Worm (Caenorhabditis elegans): ENCODE results near the gene grl-29.

ce11 chrV:3582671-3583070 is 27.6 kb upstream of the grl-29 start:
- TF ChIP-seq lsy-2 (tag; optimal IDR thresholded peaks at IDR 0.05) (no peak), C04F5.9 (tag; optimal IDR thresholded peaks at IDR 0.05) (no peak), nhr-76 (tag; optimal IDR thresholded peaks at IDR 0.05) (no peak), pag-3 (tag; optimal IDR thresholded peaks at IDR 0.05; ENCODE audit: borderline replicate concordance, insufficient read depth) (no peak), ceh-88 (GFP tag; IDR thresholded peaks at IDR 0.05) (no peak), skn-1 (tag; optimal IDR thresholded peaks at IDR 0.05) (no peak), ztf-11 (tag; optimal IDR thresholded peaks at IDR 0.05) (no peak), unc-62 (GFP tag; optimal IDR thresholded peaks at IDR 0.05) (no peak)
